Fruit fly (Drosophila melanogaster): Measurements from ENCODE around the gene Nuak.
"Not testable (repeated sequence)": the region's sequence is repeated elsewhere in the genome, so short reads cannot be mapped to it uniquely, and the experiment has no call there.

- TF ChIP-seq kay (GFP tag; ENCODE audit: borderline replicate concordance); CG12768 (GFP tag; optimal IDR thresholded peaks at IDR 0.05); cic (GFP tag; optimal IDR thresholded peaks at IDR 0.05); pad (GFP tag; optimal IDR thresholded peaks at IDR 0.05); Crg-1 (GFP tag; optimal IDR thresholded peaks at IDR 0.05); Clk (GFP tag; optimal IDR thresholded peaks at IDR 0.05); cnc (optimal IDR thresholded peaks at IDR 0.05); CG7101 (tag; optimal IDR thresholded peaks at IDR 0.05); bab1 (GFP tag; optimal IDR thresholded peaks at IDR 0.05); tj (GFP tag; optimal IDR thresholded peaks at IDR 0.05); CG7045 (GFP tag; optimal IDR thresholded peaks at IDR 0.05); CG33017 (tag; optimal IDR thresholded peaks at IDR 0.05); Hr96 (GFP tag; optimal IDR thresholded peaks at IDR 0.05); Mnt (GFP tag; optimal IDR thresholded peaks at IDR 0.05): not testable (repeated sequence)
Measured at dm6 chr3R:10348461-10348860, 84.4 kb downstream of the Nuak start, which contains the start of gene CG31406.
